Fruit fly (Drosophila melanogaster): Measurements from ENCODE around the gene nAChRalpha3.
A peak's percentile ranks its signal among the peaks of the same experiment; 100 is the strongest.

The nAChRalpha3 gene

dm6 chrX:8295338-8296206, 71.4 kb downstream of the nAChRalpha3 start:
- TF ChIP-seq kay (GFP tag; ENCODE audit: borderline replicate concordance) (peak; percentile 97), Hr96 (GFP tag; optimal IDR thresholded peaks at IDR 0.05) (peak; percentile 36)

dm6 chrX:8294493-8295337, 72.3 kb downstream of the nAChRalpha3 start:
- TF ChIP-seq CG7101 (tag; optimal IDR thresholded peaks at IDR 0.05) (no peak), toe (GFP tag; optimal IDR thresholded peaks at IDR 0.05) (no peak), Hr96 (GFP tag; optimal IDR thresholded peaks at IDR 0.05) (peak; percentile 51), CG14711 (tag; optimal IDR thresholded peaks at IDR 0.05) (peak; percentile 1), Clk (GFP tag; optimal IDR thresholded peaks at IDR 0.05) (no peak), CG1620 (GFP tag; optimal IDR thresholded peaks at IDR 0.05) (no peak), CG33017 (tag; optimal IDR thresholded peaks at IDR 0.05) (no peak), kay (GFP tag; ENCODE audit: borderline replicate concordance) (no peak), CG7045 (GFP tag; optimal IDR thresholded peaks at IDR 0.05) (no peak), Mnt (GFP tag; optimal IDR thresholded peaks at IDR 0.05) (no peak), cic (GFP tag; optimal IDR thresholded peaks at IDR 0.05) (no peak)

dm6 chrX:8286859-8287258, 80.1 kb downstream of the nAChRalpha3 start:
- TF ChIP-seq Mnt (GFP tag; optimal IDR thresholded peaks at IDR 0.05) (no peak), tj (GFP tag; optimal IDR thresholded peaks at IDR 0.05) (no peak), cnc (optimal IDR thresholded peaks at IDR 0.05) (no peak), CG14711 (tag; optimal IDR thresholded peaks at IDR 0.05) (no peak), toe (GFP tag; optimal IDR thresholded peaks at IDR 0.05) (no peak), ovo (GFP tag; optimal IDR thresholded peaks at IDR 0.05) (no peak), CG5204 (GFP tag; optimal IDR thresholded peaks at IDR 0.05) (no peak), cic (GFP tag; optimal IDR thresholded peaks at IDR 0.05) (no peak)

- TF ChIP-seq tj (GFP tag; optimal IDR thresholded peaks at IDR 0.05) (no peak), CG5204 (GFP tag; optimal IDR thresholded peaks at IDR 0.05) (no peak), kay (GFP tag; ENCODE audit: borderline replicate concordance) (no peak), bab1 (GFP tag; optimal IDR thresholded peaks at IDR 0.05) (no peak), CG1620 (GFP tag; optimal IDR thresholded peaks at IDR 0.05) (no peak), CG7045 (GFP tag; optimal IDR thresholded peaks at IDR 0.05) (no peak), CG12768 (GFP tag; optimal IDR thresholded peaks at IDR 0.05) (no peak), CG33017 (tag; optimal IDR thresholded peaks at IDR 0.05) (no peak), CG11617 (GFP tag; optimal IDR thresholded peaks at IDR 0.05) (no peak)
These were observed 81.9 kb downstream of the nAChRalpha3 start for dm6 chrX:8285052-8285451.

dm6 chrX:8273799-8274484, 93.0 kb downstream of the nAChRalpha3 start, which contains the start of gene CG15343:
TSS of gene CG15343 (minus strand) at chrX:8273806.
- peak; percentile 33 for TF ChIP-seq pad (GFP tag; optimal IDR thresholded peaks at IDR 0.05)
- TF ChIP-seq toe (GFP tag; optimal IDR thresholded peaks at IDR 0.05), result peak; percentile 16
- no peak for TF ChIP-seq kay (GFP tag; ENCODE audit: borderline replicate concordance)
- TF ChIP-seq CG7101 (tag; optimal IDR thresholded peaks at IDR 0.05), result no peak
- TF ChIP-seq CG1620 (GFP tag; optimal IDR thresholded peaks at IDR 0.05), result peak; percentile 32
- no peak for TF ChIP-seq CG7045 (GFP tag; optimal IDR thresholded peaks at IDR 0.05)
- peak; percentile 8 for TF ChIP-seq bab1 (GFP tag; optimal IDR thresholded peaks at IDR 0.05)
- no peak for TF ChIP-seq CG12768 (GFP tag; optimal IDR thresholded peaks at IDR 0.05)
- TF ChIP-seq CG14711 (tag; optimal IDR thresholded peaks at IDR 0.05), result peak; percentile 1

- TF ChIP-seq Clk (GFP tag; optimal IDR thresholded peaks at IDR 0.05), result no peak
- no peak for TF ChIP-seq Mnt (GFP tag; optimal IDR thresholded peaks at IDR 0.05)
- no peak for TF ChIP-seq tj (GFP tag; optimal IDR thresholded peaks at IDR 0.05)
- TF ChIP-seq CG1620 (GFP tag; optimal IDR thresholded peaks at IDR 0.05), result no peak
- no peak for TF ChIP-seq CG14711 (tag; optimal IDR thresholded peaks at IDR 0.05)
- no peak for TF ChIP-seq CG7045 (GFP tag; optimal IDR thresholded peaks at IDR 0.05)
- TF ChIP-seq kay (GFP tag; ENCODE audit: borderline replicate concordance), result no peak
- no peak for TF ChIP-seq CG5204 (GFP tag; optimal IDR thresholded peaks at IDR 0.05)
- TF ChIP-seq Hr96 (GFP tag; optimal IDR thresholded peaks at IDR 0.05), result no peak
- TF ChIP-seq bab1 (GFP tag; optimal IDR thresholded peaks at IDR 0.05), result no peak
- no peak for TF ChIP-seq CG7101 (tag; optimal IDR thresholded peaks at IDR 0.05)
These were observed 93.7 kb downstream of the nAChRalpha3 start, which contains the start of gene CG1636 for dm6 chrX:8273291-8273690. TSS of gene CG1636 (plus strand) at chrX:8273412.

Measured in whole organism, adult.